Worm (Caenorhabditis elegans) whole organism, young adult: ENCODE results near the gene sdf-9.

Experiments
- gei-17 ChIP-seq: fragments of 200-800 bp; sonication (Bioruptor generic); optimal IDR thresholded peaks from 2 replicates; lab custom pipeline; 2018; ENCODE audit warnings: mild to moderate bottlenecking, missing genetic modification characterization, missing compliant biosample characterization
- him-1 ChIP-seq: sonication (generic microtip); optimal IDR thresholded peaks from 2 replicates; lab custom pipeline; 2016; ENCODE audit warnings: missing genotype, missing genetic modification reagents, missing genetic modification characterization, missing compliant biosample characterization
- hmg-1.2 ChIP-seq: fragments of 200-800 bp; sonication (Bioruptor generic); IDR thresholded peaks from 2 replicates; pipeline ENCODE4 v1.3.6; 2022; ENCODE audit warnings: missing genetic modification reagents, missing genetic modification characterization, missing compliant biosample characterization
- rec-8 ChIP-seq, 2 experiments: sonication (generic microtip); optimal IDR thresholded peaks; 2 replicates each; lab custom pipeline; 2016; ENCODE audit warnings: mild to moderate bottlenecking in 2 of 2, missing genetic modification characterization in 2 of 2, missing genetic modification reagents in 2 of 2, missing genotype in 2 of 2, missing biosample characterization in 1 of 2, missing compliant biosample characterization in 1 of 2, moderate library complexity in 1 of 2

- TF ChIP-seq him-1 (tag; lab: Kevin White, UChicago) = no peak
- no peak for TF ChIP-seq hmg-1.2
- TF ChIP-seq gei-17 = no peak
- no peak for TF ChIP-seq rec-8 (tag; optimal IDR thresholded peaks at IDR 0.05; lab: Kevin White, UChicago)
These were observed 40.5 kb downstream of the sdf-9 start, which contains the start of gene exos-7 for ce11 chrV:20838565-20838964.
